Fruit fly (Drosophila melanogaster) whole organism, adult: ENCODE measurements around the gene SmydA-2.

ENCODE experiments used
- bab1 ChIP-seq: fragments of 200-800 bp; sonication (Bioruptor generic); optimal IDR thresholded peaks from 3 replicates; lab custom pipeline; 2019; ENCODE audit warnings: missing biosample characterization, mild to moderate bottlenecking, missing genetic modification characterization, moderate library complexity
- ovo ChIP-seq: fragments of 200-800 bp; sonication (Bioruptor generic); optimal IDR thresholded peaks from 2 replicates; lab custom pipeline; 2016; ENCODE audit warnings: missing biosample characterization, missing genetic modification characterization

- no peak for TF ChIP-seq ovo (GFP tag; lab: Kevin White, UChicago)
- TF ChIP-seq bab1 (GFP tag; lab: Kevin White, UChicago), result no peak
Measured at dm6 chr3L:19021701-19022100, 18.6 kb upstream of the SmydA-2 start.
